Worm (Caenorhabditis elegans) whole organism, L3 larva: ENCODE results near the gene glna-1.
A peak's percentile ranks its signal among the peaks of the same experiment; 100 is the strongest.

Source experiments
- R02D3.7 ChIP-seq: fragments of 150-350 bp; optimal IDR thresholded peaks from 2 replicates; lab custom pipeline; 2014; ENCODE audit warnings: missing biosample characterization, missing genetic modification characterization
- ama-1 ChIP-seq: fragments of 150-350 bp; optimal IDR thresholded peaks from 2 replicates; lab custom pipeline; 2018
- ceh-28 ChIP-seq: fragments of 150-350 bp; optimal IDR thresholded peaks from 2 replicates; lab custom pipeline; 2014; ENCODE audit warnings: missing biosample characterization, missing genetic modification reagents, missing genetic modification characterization
- ceh-82 ChIP-seq: fragments of 150-350 bp; optimal IDR thresholded peaks from 2 replicates; lab custom pipeline; 2014; ENCODE audit warnings: missing biosample characterization, missing genetic modification characterization
- ceh-9 ChIP-seq: sonication (generic microtip); optimal IDR thresholded peaks from 2 replicates; lab custom pipeline; 2018; ENCODE audit warnings: missing biosample characterization, missing genetic modification characterization
- daf-12 ChIP-seq: fragments of 150-350 bp; optimal IDR thresholded peaks from 2 replicates; lab custom pipeline; 2014; ENCODE audit warnings: missing biosample characterization, missing genetic modification reagents, missing genetic modification characterization
- egl-27 ChIP-seq: sonication (generic microtip); optimal IDR thresholded peaks from 4 replicates; lab custom pipeline; 2017; ENCODE audit warnings: missing biosample characterization, missing genetic modification reagents, missing genetic modification characterization
- egl-5 ChIP-seq: fragments of 150-350 bp; optimal IDR thresholded peaks from 2 replicates; lab custom pipeline; 2017; ENCODE audit warnings: missing biosample characterization, missing genetic modification reagents, missing genetic modification characterization, inconsistent platforms
- elt-1 ChIP-seq: fragments of 150-350 bp; optimal IDR thresholded peaks from 2 replicates; lab custom pipeline; 2014; ENCODE audit warnings: missing biosample characterization, missing genetic modification characterization
- elt-2 ChIP-seq: sonication (generic microtip); optimal IDR thresholded peaks from 2 replicates; lab custom pipeline; 2016; ENCODE audit warnings: missing genetic modification reagents, mild to moderate bottlenecking, missing genetic modification characterization, missing compliant biosample characterization
- elt-3 ChIP-seq, 3 experiments: fragments of 150-350 bp in 1 of 3; sonication (generic microtip) in 2 of 3; optimal IDR thresholded peaks; 2 replicates in 2 of 3; 4 replicates in 1 of 3; lab custom pipeline; 2014 to 2017; ENCODE audit warnings: missing biosample characterization in 3 of 3, missing genetic modification characterization in 3 of 3
- fkh-2 ChIP-seq: fragments of 150-350 bp; optimal IDR thresholded peaks from 2 replicates; lab custom pipeline; 2014; ENCODE audit warnings: missing biosample characterization, missing genetic modification reagents, missing genetic modification characterization
- fos-1 ChIP-seq: fragments of 150-350 bp; optimal IDR thresholded peaks from 2 replicates; lab custom pipeline; 2014; ENCODE audit warnings: missing biosample characterization, missing genetic modification characterization
- hmg-11 ChIP-seq: sonication (generic microtip); optimal IDR thresholded peaks from 2 replicates; lab custom pipeline; 2016; ENCODE audit warnings: missing genetic modification characterization, missing compliant biosample characterization
- jun-1 ChIP-seq: fragments of 150-350 bp; optimal IDR thresholded peaks from 2 replicates; lab custom pipeline; 2014; ENCODE audit warnings: missing biosample characterization, missing genetic modification reagents, missing genetic modification characterization
- lin-39 ChIP-seq: fragments of 150-350 bp; optimal IDR thresholded peaks from 2 replicates; lab custom pipeline; 2018; ENCODE audit warnings: missing biosample characterization, missing genetic modification reagents, missing genetic modification characterization
- lsy-12 ChIP-seq: sonication (generic microtip); optimal IDR thresholded peaks from 2 replicates; lab custom pipeline; 2016; ENCODE audit warnings: mild to moderate bottlenecking, missing genetic modification characterization, missing compliant biosample characterization
- mdl-1 ChIP-seq: fragments of 150-350 bp; optimal IDR thresholded peaks from 2 replicates; lab custom pipeline; 2014; ENCODE audit warnings: missing biosample characterization, missing genetic modification characterization
- nhr-11 ChIP-seq: fragments of 150-350 bp; optimal IDR thresholded peaks from 2 replicates; lab custom pipeline; 2014; ENCODE audit warnings: missing biosample characterization, missing genetic modification characterization
- nhr-12 ChIP-seq: fragments of 150-350 bp; optimal IDR thresholded peaks from 2 replicates; lab custom pipeline; 2014; ENCODE audit warnings: missing biosample characterization, missing genetic modification characterization
- nhr-23 ChIP-seq: fragments of 150-350 bp; optimal IDR thresholded peaks from 2 replicates; lab custom pipeline; 2014; ENCODE audit warnings: missing biosample characterization, missing genetic modification reagents, missing genetic modification characterization
- nhr-237 ChIP-seq: fragments of 150-350 bp; optimal IDR thresholded peaks from 2 replicates; lab custom pipeline; 2014; ENCODE audit warnings: missing biosample characterization, missing genetic modification characterization
- nhr-28 ChIP-seq: fragments of 150-350 bp; optimal IDR thresholded peaks from 2 replicates; lab custom pipeline; 2014; ENCODE audit warnings: missing biosample characterization, missing genetic modification characterization
- nhr-43 ChIP-seq: sonication (generic microtip); optimal IDR thresholded peaks from 2 replicates; lab custom pipeline; 2016; ENCODE audit warnings: mild to moderate bottlenecking, missing genetic modification characterization, missing compliant biosample characterization; ENCODE audit not compliant: poor library complexity, severe bottlenecking
- nhr-67 ChIP-seq: fragments of 150-350 bp; optimal IDR thresholded peaks from 2 replicates; lab custom pipeline; 2014; ENCODE audit warnings: missing biosample characterization, missing genetic modification characterization
- nhr-76 ChIP-seq: fragments of 150-350 bp; sonication (generic microtip); optimal IDR thresholded peaks from 5 replicates; lab custom pipeline; 2014; ENCODE audit warnings: missing biosample characterization, missing genetic modification characterization
- sea-2 ChIP-seq: fragments of 150-350 bp; sonication (generic microtip); optimal IDR thresholded peaks from 4 replicates; lab custom pipeline; 2014; ENCODE audit warnings: missing biosample characterization, missing genetic modification reagents, missing genetic modification characterization
- tbx-2 ChIP-seq: sonication (generic microtip); optimal IDR thresholded peaks from 2 replicates; lab custom pipeline; 2016; ENCODE audit warnings: mild to moderate bottlenecking, missing genetic modification characterization, missing compliant biosample characterization
- unc-39 ChIP-seq: sonication (generic microtip); optimal IDR thresholded peaks from 4 replicates; lab custom pipeline; 2017; ENCODE audit warnings: missing biosample characterization, missing genetic modification characterization
- zag-1 ChIP-seq: fragments of 150-350 bp; optimal IDR thresholded peaks from 2 replicates; lab custom pipeline; 2014; ENCODE audit warnings: missing biosample characterization, missing genetic modification characterization
- ztf-11 ChIP-seq: fragments of 150-350 bp; optimal IDR thresholded peaks from 2 replicates; lab custom pipeline; 2014; ENCODE audit warnings: missing biosample characterization, missing genetic modification characterization
- ztf-4 ChIP-seq: fragments of 150-350 bp; optimal IDR thresholded peaks from 2 replicates; lab custom pipeline; 2014; ENCODE audit warnings: missing biosample characterization, missing genetic modification characterization

glna-1 gene

DNA sequence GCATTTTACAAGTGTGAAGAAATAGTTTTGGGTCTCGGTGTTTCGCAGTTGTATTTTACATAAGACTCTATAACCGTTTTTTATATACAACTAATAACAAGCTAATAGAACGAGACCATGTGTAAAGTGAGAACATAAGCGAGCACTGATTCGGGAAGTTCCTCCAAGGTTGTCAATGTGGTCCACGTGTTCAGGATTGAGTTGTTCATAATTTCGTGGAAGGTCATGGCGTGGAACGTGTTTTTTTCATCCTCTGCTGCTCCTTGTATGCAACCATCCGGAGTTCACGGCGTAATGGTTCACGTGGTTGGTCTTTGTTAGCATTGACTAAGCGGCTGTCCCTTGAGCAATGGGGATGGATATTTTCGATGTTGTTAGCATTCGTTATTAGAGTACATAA lies 5.2 kb downstream of the glna-1 start:
- no peak for TF ChIP-seq nhr-43 (tag; lab: Kevin White, UChicago)
- TF ChIP-seq unc-39 (tag; lab: Kevin White, UChicago), result no peak
- no peak for TF ChIP-seq ztf-4
- TF ChIP-seq fos-1 (tag; lab: Kevin White, UChicago), result no peak
- no peak for TF ChIP-seq lin-39 (tag; lab: Kevin White, UChicago)
- TF ChIP-seq elt-2, result no peak
- TF ChIP-seq R02D3.7 (tag; lab: Kevin White, UChicago), result no peak
- no peak for TF ChIP-seq nhr-11 (tag; lab: Kevin White, UChicago)
- TF ChIP-seq ztf-11 (tag; lab: Kevin White, UChicago), result no peak
- TF ChIP-seq lsy-12 (tag; lab: Kevin White, UChicago), result no peak
- no peak for TF ChIP-seq egl-5

DNA sequence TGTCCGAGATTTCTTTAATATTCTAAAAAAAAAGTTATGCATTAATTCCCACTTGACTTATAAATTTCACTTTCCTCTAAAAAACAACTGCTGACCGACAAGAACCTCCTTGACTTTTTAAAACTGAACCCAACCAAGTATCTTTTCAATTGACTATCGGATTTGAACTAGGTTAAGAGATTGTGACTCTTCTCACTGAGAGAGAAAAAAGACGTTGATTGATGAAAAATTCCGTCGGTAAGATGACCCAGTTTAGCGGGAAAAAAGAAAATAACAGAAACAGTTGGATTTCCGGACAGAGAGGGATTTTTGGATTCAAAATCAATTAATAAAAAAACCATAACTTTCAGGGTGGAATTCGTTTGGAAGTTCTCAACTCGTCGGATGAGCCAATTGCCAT lies 26.8 kb downstream of the glna-1 start:
- TF ChIP-seq R02D3.7 (tag; lab: Kevin White, UChicago) (no peak), nhr-23 (tag; lab: Kevin White, UChicago) (peak; percentile 62)
- TF ChIP-seq, all 47 proteins: peak for 1

DNA sequence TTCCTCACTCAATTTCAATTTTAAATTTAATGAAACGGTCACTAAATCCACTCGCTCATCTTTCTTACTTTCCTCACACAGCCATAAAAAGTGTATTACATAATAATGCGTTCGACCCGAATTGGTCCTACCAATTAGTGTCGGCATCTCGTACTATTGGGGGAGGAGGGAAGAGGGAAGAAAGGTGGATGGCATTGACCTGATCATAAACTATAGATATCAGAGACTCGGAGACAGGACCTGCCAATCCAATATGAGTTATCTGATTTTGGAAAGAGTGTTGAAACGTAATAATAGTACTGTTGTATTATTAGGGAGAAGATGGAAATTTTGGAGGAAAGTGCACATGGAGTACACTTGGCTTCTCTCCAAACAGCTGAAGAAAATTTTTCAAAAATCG lies 27.4 kb downstream of the glna-1 start:
- no peak for TF ChIP-seq unc-39 (tag; lab: Kevin White, UChicago)
- peak; percentile 2 for TF ChIP-seq nhr-23 (tag; lab: Kevin White, UChicago)

DNA sequence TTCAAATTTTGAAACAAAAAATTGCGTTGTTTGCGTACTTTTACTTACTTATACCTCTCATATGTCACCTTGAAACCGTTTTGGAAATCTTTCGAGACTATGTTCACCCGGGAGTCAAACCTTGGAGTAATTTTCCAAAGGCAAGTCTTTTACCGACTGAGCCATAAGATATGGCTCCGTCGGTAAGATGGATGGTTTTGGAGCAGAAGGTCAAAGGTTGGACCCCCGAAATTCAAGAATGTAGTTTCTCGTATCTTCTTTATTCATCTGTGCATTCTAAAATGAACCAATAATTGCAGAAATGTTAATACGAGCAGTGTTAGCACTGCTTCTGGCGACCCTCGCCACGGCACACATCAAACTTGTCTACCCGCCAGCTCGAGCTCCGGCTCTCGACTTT lies 28.1 kb downstream of the glna-1 start, which contains the start of gene C09F9.2:
Gene C09F9.2, plus strand, starts transcription at position 301 of the 400 bp plus-strand sequence.
- no peak for TF ChIP-seq elt-3 (tag; optimal IDR thresholded peaks at IDR 0.05; lab: Kevin White, UChicago)
- no peak for TF ChIP-seq nhr-237 (tag; lab: Kevin White, UChicago)
- no peak for TF ChIP-seq jun-1
- TF ChIP-seq fkh-2 (tag; lab: Kevin White, UChicago), result no peak
- TF ChIP-seq egl-27 (tag; lab: Kevin White, UChicago), result no peak
- TF ChIP-seq tbx-2, result no peak
- TF ChIP-seq ceh-82 (tag; lab: Kevin White, UChicago), result no peak
- TF ChIP-seq nhr-28 (tag; lab: Kevin White, UChicago), result no peak
- no peak for TF ChIP-seq nhr-67
- TF ChIP-seq nhr-12, result no peak
- TF ChIP-seq ceh-28, result no peak
- no peak for TF ChIP-seq elt-1 (tag; lab: Kevin White, UChicago)
- no peak for TF ChIP-seq nhr-43 (tag; lab: Kevin White, UChicago)
- no peak for TF ChIP-seq nhr-76 (tag; lab: Kevin White, UChicago)
- TF ChIP-seq fos-1 (tag; lab: Kevin White, UChicago), result no peak
- TF ChIP-seq ama-1 (lab: Kevin White, UChicago), result no peak
- TF ChIP-seq nhr-11 (tag; lab: Kevin White, UChicago), result no peak
- TF ChIP-seq nhr-23 (tag; lab: Kevin White, UChicago), result no peak
- no peak for TF ChIP-seq ceh-9

DNA sequence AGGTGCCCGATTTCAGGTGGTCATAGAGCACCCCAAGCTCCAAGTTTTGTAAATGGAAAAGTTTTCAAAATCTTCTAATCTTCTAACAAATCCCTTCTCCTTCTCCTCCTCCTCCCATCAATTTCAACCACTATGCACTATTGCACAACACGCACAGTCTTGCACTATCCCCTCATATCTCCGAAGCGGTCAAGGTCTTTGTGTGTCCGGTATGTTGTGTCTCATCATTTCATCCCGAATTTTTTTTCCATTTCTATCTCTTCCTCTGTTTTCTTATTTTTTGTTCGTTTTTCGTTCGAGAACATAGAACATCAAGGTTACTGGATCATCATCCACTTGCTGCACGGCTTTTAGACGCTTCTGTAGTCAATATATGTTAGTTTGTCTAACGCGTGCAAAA lies 29.1 kb downstream of the glna-1 start:
- TF ChIP-seq mdl-1 (tag; lab: Kevin White, UChicago), result no peak
- TF ChIP-seq ztf-4, result no peak
- no peak for TF ChIP-seq hmg-11 (tag; lab: Kevin White, UChicago)
- no peak for TF ChIP-seq sea-2 (GFP tag; lab: Kevin White, UChicago)
- TF ChIP-seq nhr-43 (tag; lab: Kevin White, UChicago), result peak; percentile 15
- no peak for TF ChIP-seq egl-5
- TF ChIP-seq nhr-23 (tag; lab: Kevin White, UChicago), result peak; percentile 68
- TF ChIP-seq egl-27 (tag; lab: Kevin White, UChicago), result no peak
- TF ChIP-seq, all 47 proteins: peak for 2

DNA sequence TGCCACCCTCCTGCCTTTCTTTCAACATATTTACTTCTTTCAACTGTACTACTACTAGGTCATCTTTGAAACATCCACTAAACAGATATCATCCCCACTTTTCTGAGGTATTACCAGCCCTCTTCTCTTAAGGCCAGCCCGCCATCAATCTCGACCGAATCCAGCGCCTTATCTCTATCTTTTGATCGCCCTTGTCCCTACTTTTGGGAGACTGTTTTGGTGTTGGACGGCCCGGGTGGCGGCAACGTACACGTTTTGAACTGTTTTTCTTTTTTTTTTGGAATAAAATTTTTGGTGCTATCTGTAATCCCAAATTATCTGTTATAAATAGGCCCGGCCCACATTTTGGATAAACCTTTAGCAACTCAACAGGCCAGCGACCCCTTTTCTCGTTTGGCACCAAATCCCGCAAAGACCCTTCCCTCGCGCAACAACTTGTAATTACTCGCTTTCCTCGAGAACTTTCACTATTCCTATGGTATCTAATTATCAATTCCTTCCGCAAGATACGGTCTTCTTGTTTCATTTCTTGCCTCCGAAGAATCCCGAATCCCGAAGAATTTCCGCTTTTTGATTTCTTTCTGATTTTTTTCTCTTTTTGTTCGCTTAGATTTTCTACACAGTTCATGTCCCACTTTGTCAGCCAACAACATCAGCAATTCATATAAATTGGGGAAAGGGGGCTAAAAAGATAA lies 29.9 kb downstream of the glna-1 start:
- TF ChIP-seq nhr-23 (tag; lab: Kevin White, UChicago), result peak; percentile 11
- TF ChIP-seq zag-1 (tag; lab: Kevin White, UChicago), result no peak
- TF ChIP-seq fkh-2 (tag; lab: Kevin White, UChicago), result no peak
- TF ChIP-seq daf-12 (tag; lab: Kevin White, UChicago), result no peak
- peak; percentile 1 for TF ChIP-seq lsy-12 (tag; lab: Kevin White, UChicago)
- TF ChIP-seq mdl-1 (tag; lab: Kevin White, UChicago), result no peak
